Fruit fly (Drosophila melanogaster) whole organism, adult: ENCODE measurements around the gene mfrn.
A peak's percentile ranks its signal among the peaks of the same experiment; 100 is the strongest.

Source experiments
- CG12768 ChIP-seq: fragments of 200-800 bp; sonication (Bioruptor generic); optimal IDR thresholded peaks from 2 replicates; lab custom pipeline; 2017; ENCODE audit warnings: missing biosample characterization, missing genetic modification characterization, mild to moderate bottlenecking, moderate library complexity, missing genetic modification reagents
- CG14711 ChIP-seq: fragments of 200-800 bp; sonication (Bioruptor generic); optimal IDR thresholded peaks from 2 replicates; lab custom pipeline; 2018; ENCODE audit warnings: missing biosample characterization, mild to moderate bottlenecking, missing genetic modification characterization, moderate library complexity
- CG1620 ChIP-seq: fragments of 200-800 bp; sonication (Bioruptor generic); optimal IDR thresholded peaks from 2 replicates; lab custom pipeline; 2016; ENCODE audit warnings: missing biosample characterization, missing genetic modification characterization
- CG33017 ChIP-seq: fragments of 200-800 bp; sonication (Bioruptor generic); optimal IDR thresholded peaks from 2 replicates; lab custom pipeline; 2018; ENCODE audit warnings: missing biosample characterization, mild to moderate bottlenecking, missing genetic modification characterization, moderate library complexity
- CG5204 ChIP-seq: fragments of 200-800 bp; sonication (Bioruptor generic); optimal IDR thresholded peaks from 2 replicates; lab custom pipeline; 2016; ENCODE audit warnings: missing biosample characterization, missing genetic modification characterization
- Hr96 ChIP-seq: fragments of 200-800 bp; sonication (Bioruptor generic); optimal IDR thresholded peaks from 2 replicates; lab custom pipeline; 2016; ENCODE audit warnings: missing biosample characterization, missing genetic modification characterization
- Mnt ChIP-seq: fragments of 200-800 bp; sonication (Bioruptor generic); optimal IDR thresholded peaks from 2 replicates; lab custom pipeline; 2016; ENCODE audit warnings: missing biosample characterization, mild to moderate bottlenecking, missing genetic modification characterization
- bab1 ChIP-seq: fragments of 200-800 bp; sonication (Bioruptor generic); optimal IDR thresholded peaks from 3 replicates; lab custom pipeline; 2019; ENCODE audit warnings: missing biosample characterization, mild to moderate bottlenecking, missing genetic modification characterization, moderate library complexity
- cic ChIP-seq: fragments of 200-800 bp; sonication (Bioruptor generic); optimal IDR thresholded peaks from 2 replicates; lab custom pipeline; 2017; ENCODE audit warnings: missing biosample characterization, mild to moderate bottlenecking, missing genetic modification characterization, moderate library complexity
- cnc ChIP-seq, 2 experiments: fragments of >200 bp; optimal IDR thresholded peaks; 2 replicates each; lab custom pipeline; 2017
- kay ChIP-seq: fragments of 200-800 bp; sonication (Bioruptor generic); peaks from one replicate; lab custom pipeline; 2016; ENCODE audit warnings: missing biosample characterization, missing genetic modification characterization, borderline replicate concordance
- tj ChIP-seq: fragments of 200-800 bp; sonication (Bioruptor generic); optimal IDR thresholded peaks from 3 replicates; lab custom pipeline; 2017; ENCODE audit warnings: missing biosample characterization, mild to moderate bottlenecking, missing genetic modification characterization, moderate library complexity
- toe ChIP-seq: fragments of 200-800 bp; sonication (Bioruptor generic); optimal IDR thresholded peaks from 2 replicates; lab custom pipeline; 2016; ENCODE audit warnings: missing biosample characterization, missing genetic modification characterization

dm6 chr3R:27925000-27925970 is 22.5 kb downstream of the mfrn start, which contains the start of gene mino:
- TF ChIP-seq CG5204 (peak; percentile 48), toe (GFP tag; lab: Kevin White, UChicago) (peak; percentile 76), cic (GFP tag; lab: Kevin White, UChicago) (peak; percentile 73), kay (peak; percentile 87), bab1 (peak; percentile 45), Hr96 (GFP tag; lab: Kevin White, UChicago) (peak; percentile 11), CG33017 (tag; lab: Kevin White, UChicago) (no peak), Mnt (peak; percentile 75), CG14711 (tag; lab: Kevin White, UChicago) (peak; percentile 33), cnc (optimal IDR thresholded peaks at IDR 0.05; lab: Kevin White, UChicago) (no peak), CG1620 (GFP tag; lab: Kevin White, UChicago) (no peak), tj (peak; percentile 16), CG12768 (peak; percentile 45)
